Worm (Caenorhabditis elegans) whole organism, dauer: ENCODE data around the gene srw-117.
"Not testable (repeated sequence)": the region's sequence is repeated elsewhere in the genome, so short reads cannot be mapped to it uniquely, and the experiment has no call there.

ENCODE experiments used
- unc-62 ChIP-seq: sonication (generic microtip); optimal IDR thresholded peaks from 2 replicates; lab custom pipeline; 2017; ENCODE audit warnings: missing biosample characterization, missing genetic modification reagents, missing genetic modification characterization

Gene srw-117

DNA sequence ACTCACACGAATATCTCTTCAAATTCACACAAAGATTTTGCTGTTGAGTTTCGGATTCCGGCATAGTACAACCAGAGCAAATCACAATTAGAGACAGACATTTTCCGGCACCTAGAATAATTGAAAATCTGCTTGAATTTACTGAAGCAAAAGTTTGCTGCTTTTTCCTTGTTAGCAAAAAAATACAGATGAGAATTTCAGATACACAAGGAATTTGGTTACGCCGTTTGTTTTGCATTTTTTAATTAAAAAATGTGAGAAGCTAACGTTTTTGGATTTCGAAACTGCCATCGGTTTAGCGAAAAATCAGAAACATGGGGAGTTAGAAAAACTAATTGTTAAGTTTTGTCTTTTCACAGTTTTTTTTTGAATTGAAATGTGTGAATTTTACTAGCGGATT lies 3.3 kb downstream of the srw-117 start, which contains the start of gene srw-118:
TSS of gene srw-118 (minus strand) at position 101 of the 400 bp plus-strand sequence.
- TF ChIP-seq unc-62 (GFP tag; lab: Kevin White, UChicago) = no peak

DNA sequence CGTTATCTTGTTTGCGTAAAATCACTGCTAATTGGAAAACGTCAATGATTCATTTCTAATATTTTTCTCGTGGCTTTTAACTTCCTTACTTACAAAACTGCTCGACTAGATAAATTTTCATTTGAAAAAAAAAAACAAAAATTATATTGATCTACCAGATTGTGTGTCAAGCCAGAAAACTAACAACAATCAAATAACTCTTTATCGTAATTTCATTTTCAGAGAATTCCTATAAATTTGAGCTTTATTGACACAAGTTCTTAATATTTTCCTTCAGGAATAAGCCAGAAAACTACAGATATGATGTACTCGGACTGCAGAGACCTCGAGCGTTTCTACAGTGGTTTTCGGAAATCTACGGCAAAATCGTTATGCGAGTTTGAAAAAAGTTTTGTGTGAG lies 7.0 kb downstream of the srw-117 start, which contains the start of gene srw-124:
TSS of gene srw-124 (plus strand) at position 301 of the 400 bp plus-strand sequence.
- TF ChIP-seq unc-62 (GFP tag; lab: Kevin White, UChicago) = no peak

DNA sequence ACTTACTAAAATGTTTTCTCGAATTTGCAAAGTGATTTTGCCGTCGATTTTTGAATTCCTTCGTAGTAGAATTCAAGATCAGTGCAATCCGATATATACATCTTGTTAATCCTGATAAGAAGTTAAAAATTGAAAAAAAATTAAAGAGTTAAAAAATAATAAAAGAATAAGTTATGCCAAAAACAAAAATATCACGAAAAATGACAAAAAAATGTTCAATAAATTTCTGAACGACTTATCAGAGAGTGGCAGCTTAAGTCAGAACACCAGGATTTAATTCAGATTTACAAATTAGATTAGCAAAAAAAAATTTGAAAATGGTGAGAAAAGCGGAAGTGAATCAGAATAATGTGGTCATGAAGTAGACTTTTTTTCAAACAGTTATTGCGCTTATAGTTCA lies 8.0 kb downstream of the srw-117 start, which contains the start of gene srw-123:
TSS of gene srw-123 (minus strand) at position 101 of the 400 bp plus-strand sequence.
- not testable (repeated sequence) for TF ChIP-seq unc-62 (GFP tag; lab: Kevin White, UChicago)

DNA sequence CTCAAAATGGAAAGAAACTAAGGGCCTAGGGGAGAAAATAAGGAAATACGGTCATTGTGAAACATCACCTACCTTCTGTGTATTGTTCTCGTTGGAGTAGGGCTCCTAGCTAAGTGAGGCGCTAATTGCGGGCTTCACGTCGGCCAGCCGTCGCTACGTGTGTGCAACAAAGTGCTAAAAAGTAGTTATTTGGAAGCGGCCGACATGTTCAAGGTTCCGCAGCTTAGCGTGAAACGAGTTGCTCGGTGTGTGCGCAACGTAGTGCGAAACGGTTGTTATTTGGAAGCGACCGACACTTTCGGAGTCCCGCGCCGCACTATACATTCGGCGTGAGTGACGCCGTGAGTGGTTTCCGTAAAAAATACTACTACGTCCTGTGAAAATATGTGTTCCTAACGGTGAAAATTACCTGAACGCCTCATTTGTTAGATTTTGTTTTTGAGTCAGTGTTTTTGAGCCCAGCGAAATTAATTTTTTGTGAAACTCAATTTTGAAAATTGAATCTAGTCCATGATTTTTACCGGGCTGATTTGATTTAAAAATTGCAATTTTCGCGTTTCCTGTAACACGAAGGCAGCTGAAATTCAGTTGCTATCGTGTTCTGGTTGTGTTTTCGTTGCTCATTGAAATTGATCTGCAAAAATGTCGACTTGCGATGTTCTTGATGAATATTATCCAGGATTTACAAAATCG lies 11.8 kb downstream of the srw-117 start, which contains the start of gene srw-129:
TSS of gene srw-129 (plus strand) at position 643 of the 693 bp plus-strand sequence.
- TF ChIP-seq unc-62 (GFP tag; lab: Kevin White, UChicago) = no peak

DNA sequence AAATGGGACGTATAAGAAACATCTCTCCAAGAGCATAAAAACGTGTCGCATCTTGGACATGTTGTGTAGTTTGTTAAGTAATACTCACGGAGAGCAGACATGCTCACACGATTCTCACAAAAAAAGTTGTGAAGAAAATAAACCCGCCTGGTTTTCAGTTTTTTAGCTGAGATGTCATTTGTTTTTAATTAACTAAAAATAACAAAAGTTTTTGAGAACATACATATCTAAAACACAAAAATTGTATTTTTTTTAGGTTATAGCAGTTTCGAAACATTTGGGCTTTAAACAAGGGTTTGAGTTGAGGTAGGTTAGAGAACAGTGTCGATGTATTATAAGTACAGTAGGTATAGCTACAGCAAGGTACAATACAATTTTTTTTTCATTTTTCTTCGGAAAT lies 18.5 kb downstream of the srw-117 start, which contains the start of gene srh-88:
TSS of gene srh-88 (minus strand) at position 101 of the 400 bp plus-strand sequence.
- TF ChIP-seq unc-62 (GFP tag; lab: Kevin White, UChicago) = no peak

DNA sequence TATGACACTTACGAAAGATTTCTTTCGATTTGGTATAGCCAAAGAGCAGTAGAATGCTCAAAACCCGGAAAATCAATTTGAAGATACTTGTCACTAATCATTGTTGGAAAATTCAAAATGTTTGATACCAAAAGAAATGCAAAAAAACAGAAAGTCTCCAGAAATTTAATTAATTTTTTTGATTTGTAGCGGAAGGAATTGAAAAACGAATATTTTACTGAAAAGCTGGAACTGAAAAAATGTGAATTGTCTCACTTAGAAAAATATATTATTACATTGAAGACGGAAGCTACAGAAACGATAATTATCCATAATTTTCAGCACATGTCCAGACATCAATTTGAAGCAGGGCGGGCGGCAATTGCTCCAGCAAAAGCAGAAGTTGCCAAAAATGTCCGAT lies 20.3 kb downstream of the srw-117 start, which contains the start of gene srw-138:
TSS of gene srw-138 (minus strand) at position 101 of the 400 bp plus-strand sequence.
- no peak for TF ChIP-seq unc-62 (GFP tag; lab: Kevin White, UChicago)

DNA sequence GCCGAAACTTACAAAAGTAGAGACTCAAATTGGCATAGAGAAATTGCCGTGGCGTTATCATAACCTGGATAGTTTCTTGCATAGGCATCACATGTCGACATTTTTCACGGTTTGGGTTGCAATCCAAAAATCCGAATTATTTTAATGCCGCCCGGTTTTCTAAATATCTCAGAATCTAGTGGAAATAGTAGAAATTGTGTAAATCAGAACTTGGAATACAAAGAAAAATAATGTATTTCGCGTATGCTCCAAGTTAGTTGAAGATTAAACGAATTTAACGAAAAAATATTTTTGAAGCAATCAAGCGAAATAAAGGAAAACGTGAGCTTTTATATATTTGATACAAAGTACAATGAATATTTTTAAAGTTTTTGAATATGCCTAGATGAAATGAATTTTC lies 22.4 kb downstream of the srw-117 start, which contains the start of gene srw-144:
TSS of gene srw-144 (minus strand) at position 101 of the 400 bp plus-strand sequence.
- TF ChIP-seq unc-62 (GFP tag; lab: Kevin White, UChicago) = no peak

DNA sequence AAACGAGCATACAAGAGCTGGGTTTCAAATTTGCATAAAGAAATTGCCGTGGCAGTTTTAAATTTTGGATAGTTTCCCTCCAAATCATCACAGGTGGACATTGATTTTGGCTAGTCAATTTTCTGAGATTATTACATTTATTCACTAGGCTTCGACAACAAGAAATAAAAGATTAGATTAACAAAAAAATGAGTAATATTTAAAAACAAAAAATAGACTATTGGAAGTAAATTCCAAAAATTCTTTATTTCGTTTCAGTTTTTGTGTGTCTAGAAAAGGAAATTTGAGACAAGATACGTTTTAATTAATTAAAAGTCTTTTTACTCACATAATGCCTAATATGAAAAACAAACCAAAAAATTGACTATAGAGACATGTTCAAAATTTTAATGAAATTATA lies 25.0 kb downstream of the srw-117 start, which contains the start of gene srw-142:
TSS of gene srw-142 (minus strand) at position 101 of the 400 bp plus-strand sequence.
- no peak for TF ChIP-seq unc-62 (GFP tag; lab: Kevin White, UChicago)

DNA sequence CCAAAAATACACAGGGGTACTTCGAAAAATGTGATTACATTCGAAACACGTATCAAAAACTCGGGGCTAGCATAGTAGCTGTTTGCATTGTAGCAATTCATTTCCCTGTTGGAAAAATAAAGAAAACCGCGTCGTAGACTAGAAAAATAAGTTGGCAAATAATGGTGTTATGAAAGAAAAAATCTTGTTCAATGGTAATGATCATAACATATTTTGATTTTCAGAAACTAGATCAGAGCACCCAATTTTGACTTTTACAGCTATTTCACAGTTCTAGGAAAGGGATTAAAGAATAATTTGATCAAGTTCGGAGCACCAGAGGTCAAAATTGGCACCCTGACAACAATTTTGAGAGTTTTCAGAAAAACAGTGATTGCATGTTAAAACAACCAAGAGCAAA lies 27.9 kb downstream of the srw-117 start, which contains the start of gene srh-248:
TSS of gene srh-248 (minus strand) at position 101 of the 400 bp plus-strand sequence.
- TF ChIP-seq unc-62 (GFP tag; lab: Kevin White, UChicago) = not testable (repeated sequence)

DNA sequence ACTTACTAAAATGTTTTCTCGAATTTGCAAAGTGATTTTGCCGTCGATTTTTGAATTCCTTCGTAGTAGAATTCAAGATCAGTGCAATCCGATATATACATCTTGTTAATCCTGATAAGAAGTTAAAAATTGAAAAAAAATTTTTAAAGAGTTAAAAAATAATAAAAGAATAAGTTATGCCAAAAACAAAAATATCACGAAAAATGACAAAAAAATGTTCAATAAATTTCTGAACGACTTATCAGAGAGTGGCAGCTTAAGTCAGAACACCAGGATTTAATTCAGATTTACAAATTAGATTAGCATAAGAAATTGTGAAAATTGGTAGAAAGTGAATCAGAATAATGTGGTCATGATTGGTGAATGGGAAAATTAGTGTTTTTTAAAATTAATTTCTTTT lies 31.1 kb downstream of the srw-117 start, which contains the start of gene srw-122:
TSS of gene srw-122 (minus strand) at position 101 of the 400 bp plus-strand sequence.
- TF ChIP-seq unc-62 (GFP tag; lab: Kevin White, UChicago) = not testable (repeated sequence)

DNA sequence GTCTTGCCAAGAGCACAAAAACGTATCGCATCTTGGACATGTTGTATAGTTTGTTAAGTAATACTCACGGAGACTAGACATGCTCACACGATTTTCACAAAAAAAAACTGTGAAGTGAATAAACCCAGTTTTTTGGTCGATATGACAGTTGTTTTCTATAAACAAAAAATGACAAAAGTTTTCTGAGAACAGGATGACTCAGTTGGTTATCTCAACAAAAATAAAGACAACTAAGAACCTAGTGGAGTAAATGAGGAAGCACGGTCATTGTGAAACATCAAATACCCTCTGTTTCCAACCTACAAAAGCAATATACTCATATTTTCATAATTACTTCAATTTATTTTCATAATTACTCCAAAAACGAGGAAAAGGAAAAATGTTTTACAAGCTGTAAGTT lies 37.6 kb downstream of the srw-117 start, which contains the start of gene srh-87:
TSS of gene srh-87 (minus strand) at position 101 of the 400 bp plus-strand sequence.
- no peak for TF ChIP-seq unc-62 (GFP tag; lab: Kevin White, UChicago)

DNA sequence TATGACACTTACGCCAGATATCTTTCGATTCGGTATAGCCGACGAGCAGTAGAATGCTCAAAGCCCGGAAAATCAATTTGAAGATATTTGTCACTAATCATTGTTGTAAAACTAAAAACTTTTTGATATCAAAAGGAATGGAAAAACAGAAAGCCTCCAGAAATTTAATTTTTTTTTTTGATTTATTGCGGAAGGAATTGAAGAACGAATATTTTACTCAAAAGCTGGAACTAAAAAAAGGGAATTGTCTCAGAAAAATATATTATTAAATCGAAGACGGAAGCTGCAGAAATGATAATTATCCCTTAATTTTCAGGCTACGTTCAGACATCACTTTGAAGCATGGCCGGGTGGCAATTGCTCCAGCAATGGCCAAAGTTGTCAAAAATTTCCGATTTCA lies 39.4 kb downstream of the srw-117 start, which contains the start of gene srw-137:
TSS of gene srw-137 (minus strand) at position 101 of the 400 bp plus-strand sequence.
- no peak for TF ChIP-seq unc-62 (GFP tag; lab: Kevin White, UChicago)

DNA sequence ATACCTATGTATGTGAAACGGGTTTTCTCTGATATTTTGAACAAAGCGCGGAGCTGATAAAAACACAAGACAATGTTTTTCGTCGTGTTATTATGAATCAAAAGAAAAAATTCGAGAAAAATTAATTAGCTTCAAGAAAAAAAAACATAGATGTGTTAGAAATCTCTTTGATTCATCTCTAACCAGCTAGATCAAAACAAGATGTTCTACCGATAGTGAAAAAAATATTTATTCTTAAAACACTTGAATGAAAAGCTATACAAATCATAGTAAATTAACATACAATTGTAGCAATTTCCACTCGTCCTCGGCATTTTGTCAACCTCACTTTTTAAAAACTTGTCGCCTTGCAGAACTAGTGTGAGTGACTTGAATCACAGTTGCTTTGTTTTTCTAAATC lies 41.0 kb downstream of the srw-117 start:
- no peak for TF ChIP-seq unc-62 (GFP tag; lab: Kevin White, UChicago)

DNA sequence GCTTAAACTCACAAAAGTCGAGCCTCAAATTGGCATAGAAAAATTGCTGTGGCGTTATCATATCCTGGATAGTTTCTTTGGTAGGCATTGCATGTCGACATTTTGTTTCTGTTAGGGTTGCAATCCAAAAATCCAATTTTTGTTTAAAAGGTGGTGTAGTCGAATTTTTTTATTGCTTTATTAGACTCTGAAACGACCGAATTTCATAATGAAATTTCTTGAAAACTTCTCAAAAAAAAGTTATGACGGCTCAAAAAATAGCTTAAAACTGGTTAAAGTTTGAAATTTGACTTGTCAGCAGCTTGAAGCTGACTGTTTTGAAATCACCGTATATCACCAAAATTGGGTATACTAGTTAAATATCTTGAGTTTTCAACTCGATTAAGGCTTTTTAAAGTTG lies 41.8 kb downstream of the srw-117 start, which contains the start of gene srw-143:
TSS of gene srw-143 (minus strand) at position 101 of the 400 bp plus-strand sequence.
- no peak for TF ChIP-seq unc-62 (GFP tag; lab: Kevin White, UChicago)

DNA sequence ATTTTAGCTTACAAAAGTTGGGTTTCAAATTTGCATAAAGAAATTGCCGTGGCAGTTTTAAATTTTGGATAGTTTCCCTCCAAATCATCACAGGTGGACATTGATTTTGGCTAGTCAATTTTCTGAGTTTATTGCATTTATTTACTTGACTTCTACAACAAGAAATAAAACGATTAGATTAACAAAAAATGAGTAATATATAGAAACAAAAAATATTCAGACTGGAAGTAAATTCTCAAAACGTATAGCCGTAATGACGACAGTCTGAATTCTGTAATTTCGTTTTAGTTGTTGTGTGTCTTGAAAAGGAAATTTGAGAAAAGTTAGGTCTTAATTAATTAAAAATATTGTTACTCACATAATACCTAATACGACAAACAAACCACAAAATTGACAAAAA lies 44.8 kb downstream of the srw-117 start, which contains the start of gene srw-141:
TSS of gene srw-141 (minus strand) at position 101 of the 400 bp plus-strand sequence.
- TF ChIP-seq unc-62 (GFP tag; lab: Kevin White, UChicago) = no peak

DNA sequence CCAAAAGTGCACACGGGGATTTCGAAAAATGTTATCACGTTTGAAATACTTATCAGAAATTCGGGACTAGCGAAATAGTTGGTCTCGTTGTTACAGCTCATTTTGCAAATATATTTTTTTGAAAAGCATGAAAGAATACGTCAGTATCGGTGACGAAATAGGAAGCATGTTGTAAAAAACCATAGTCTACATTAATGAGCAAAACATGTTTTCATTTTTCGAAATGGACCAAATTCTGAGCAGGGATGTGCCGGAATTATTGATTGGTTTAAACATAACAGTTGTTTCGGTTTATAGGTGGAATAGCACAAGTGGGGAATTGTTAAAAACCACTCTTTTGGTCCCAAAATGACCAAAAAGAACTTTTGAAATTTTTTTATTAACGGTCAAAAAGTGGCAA lies 49.2 kb downstream of the srw-117 start, which contains the start of gene srh-247:
TSS of gene srh-247 (minus strand) at position 101 of the 400 bp plus-strand sequence.
- TF ChIP-seq unc-62 (GFP tag; lab: Kevin White, UChicago) = no peak
